Fruit fly (Drosophila melanogaster) whole organism, embryonic: ENCODE data around the gene CG17377.

Experiments
- Abd-B ChIP-seq: fragments of 200-800 bp; sonication (Bioruptor generic); optimal IDR thresholded peaks from 2 replicates; lab custom pipeline; 2018; ENCODE audit warnings: missing biosample characterization, mild to moderate bottlenecking, missing genetic modification characterization, moderate library complexity
- Adf1 ChIP-seq: fragments of 200-800 bp; sonication (Bioruptor generic); IDR thresholded peaks from 2 replicates; pipeline ENCODE4 v1.3.6; 2022; ENCODE audit warnings: missing biosample characterization, missing genetic modification characterization
- CG10543 ChIP-seq: fragments of 200-800 bp; sonication (Bioruptor generic); optimal IDR thresholded peaks from 3 replicates; lab custom pipeline; 2017; ENCODE audit warnings: missing biosample characterization, mild to moderate bottlenecking, missing genetic modification characterization, moderate library complexity
- CG11093 ChIP-seq: fragments of 200-800 bp; sonication (Bioruptor generic); IDR thresholded peaks from 3 replicates; pipeline ENCODE4 v1.3.6; 2022; ENCODE audit warnings: missing biosample characterization, missing genetic modification characterization
- CG11247 ChIP-seq: fragments of 200-800 bp; sonication (Bioruptor generic); IDR thresholded peaks from 2 replicates; pipeline ENCODE4 v1.3.6; 2022; ENCODE audit warnings: missing biosample characterization, missing genetic modification characterization
- CG11696 ChIP-seq: fragments of 200-800 bp; sonication (Bioruptor generic); IDR thresholded peaks from 2 replicates; pipeline ENCODE4 v1.3.6; 2022; ENCODE audit warnings: missing biosample characterization, missing genetic modification characterization
- CG12744 ChIP-seq: fragments of 200-800 bp; sonication (Bioruptor generic); optimal IDR thresholded peaks from 2 replicates; lab custom pipeline; 2016; ENCODE audit warnings: missing biosample characterization, missing genetic modification characterization
- CG15514 ChIP-seq: fragments of 200-800 bp; sonication (Bioruptor generic); optimal IDR thresholded peaks from 3 replicates; lab custom pipeline; 2017; ENCODE audit warnings: missing biosample characterization, missing genetic modification characterization, mild to moderate bottlenecking, moderate library complexity, missing genetic modification reagents
- CG1602 ChIP-seq: fragments of 200-800 bp; sonication (Bioruptor generic); optimal IDR thresholded peaks from 3 replicates; lab custom pipeline; 2016; ENCODE audit warnings: missing biosample characterization, missing genetic modification characterization
- CG31441 ChIP-seq: fragments of 200-800 bp; sonication (Bioruptor generic); IDR thresholded peaks from 2 replicates; pipeline ENCODE4 v1.3.6; 2022; ENCODE audit warnings: missing biosample characterization, missing genetic modification characterization
- CG32772 ChIP-seq: fragments of 200-800 bp; sonication (Bioruptor generic); IDR thresholded peaks from 2 replicates; pipeline ENCODE4 v1.3.6; 2022; ENCODE audit warnings: missing biosample characterization, missing genetic modification characterization
- CG3281 ChIP-seq: fragments of 200-800 bp; sonication (Bioruptor generic); optimal IDR thresholded peaks from 3 replicates; lab custom pipeline; 2017; ENCODE audit warnings: missing biosample characterization, mild to moderate bottlenecking, missing genetic modification characterization
- CG33213 ChIP-seq: fragments of 200-800 bp; sonication (Bioruptor generic); optimal IDR thresholded peaks from 3 replicates; lab custom pipeline; 2016; ENCODE audit warnings: missing biosample characterization, missing genetic modification characterization
- CG7963 ChIP-seq: fragments of 200-800 bp; sonication (Bioruptor generic); IDR thresholded peaks from 3 replicates; pipeline ENCODE4 v1.3.6; 2022; ENCODE audit warnings: missing biosample characterization, missing genetic modification characterization; ENCODE audit not compliant: partially characterized antibody
- CG8089 ChIP-seq: fragments of 200-800 bp; sonication (Bioruptor generic); optimal IDR thresholded peaks from 3 replicates; lab custom pipeline; 2016; ENCODE audit warnings: missing biosample characterization, missing genetic modification characterization
- CG8290 ChIP-seq, 3 experiments: fragments of 200-800 bp; sonication (Bioruptor generic); optimal IDR thresholded peaks; 2 replicates each; lab custom pipeline; 2016 to 2019; ENCODE audit warnings: missing biosample characterization in 3 of 3, missing genetic modification characterization in 3 of 3, mild to moderate bottlenecking in 2 of 3, moderate library complexity in 1 of 3
- D ChIP-seq, 2 experiments: fragments of 200-800 bp in 1 of 2; fragments of >200 bp in 1 of 2; sonication (Bioruptor generic) in 1 of 2; optimal IDR thresholded peaks; 2 replicates in 1 of 2; 3 replicates in 1 of 2; lab custom pipeline; 2017; ENCODE audit warnings: mild to moderate bottlenecking in 1 of 2, missing biosample characterization in 1 of 2, missing genetic modification characterization in 1 of 2, missing genetic modification reagents in 1 of 2
- E2f1 ChIP-seq: fragments of 200-800 bp; sonication (Bioruptor generic); IDR thresholded peaks from 2 replicates; pipeline ENCODE4 v1.3.6; 2022; ENCODE audit warnings: missing biosample characterization, missing genetic modification characterization
- Gug ChIP-seq: fragments of 200-800 bp; sonication (Bioruptor generic); IDR thresholded peaks from 4 replicates; pipeline ENCODE4 v1.3.6; 2022; ENCODE audit warnings: missing biosample characterization, missing genetic modification characterization
- Hsf ChIP-seq: fragments of 200-800 bp; sonication (Bioruptor generic); optimal IDR thresholded peaks from 3 replicates; lab custom pipeline; 2016; ENCODE audit warnings: missing biosample characterization, missing genetic modification characterization
- Med ChIP-seq: fragments of 200-800 bp; sonication (Bioruptor generic); peaks from one replicate; lab custom pipeline; 2016; ENCODE audit warnings: missing biosample characterization, missing genetic modification characterization, mild to moderate bottlenecking, inconsistent platforms, moderate library complexity
- Meics ChIP-seq: fragments of 200-800 bp; sonication (Bioruptor generic); optimal IDR thresholded peaks from 2 replicates; lab custom pipeline; 2017; ENCODE audit warnings: missing biosample characterization, mild to moderate bottlenecking, missing genetic modification characterization
- Pdp1 ChIP-seq, 2 experiments: fragments of 200-800 bp; sonication (Bioruptor generic); optimal IDR thresholded peaks; 3 replicates each; lab custom pipeline; 2016; ENCODE audit warnings: missing biosample characterization in 2 of 2, missing genetic modification characterization in 2 of 2, mild to moderate bottlenecking in 1 of 2, moderate library complexity in 1 of 2
- Ptx1 ChIP-seq: fragments of 200-800 bp; sonication (Bioruptor generic); IDR thresholded peaks from 2 replicates; pipeline ENCODE4 v1.3.6; 2022; ENCODE audit warnings: missing biosample characterization, missing genetic modification characterization
- Ravus ChIP-seq: fragments of 200-800 bp; sonication (Bioruptor generic); IDR thresholded peaks from 2 replicates; pipeline ENCODE4 v1.3.6; 2022; ENCODE audit warnings: missing biosample characterization, missing genetic modification characterization
- Rfx ChIP-seq: fragments of 200-800 bp; sonication (Bioruptor generic); IDR thresholded peaks from 2 replicates; pipeline ENCODE4 v1.3.6; 2022; ENCODE audit warnings: missing biosample characterization, missing genetic modification characterization
- Six4 ChIP-seq: fragments of 200-800 bp; sonication (Bioruptor generic); optimal IDR thresholded peaks from 2 replicates; lab custom pipeline; 2016; ENCODE audit warnings: missing biosample characterization, missing genetic modification characterization
- Spps ChIP-seq: fragments of 200-800 bp; sonication (Bioruptor generic); optimal IDR thresholded peaks from 2 replicates; lab custom pipeline; 2018; ENCODE audit warnings: missing biosample characterization, mild to moderate bottlenecking, missing genetic modification characterization
- Sry-δ ChIP-seq: fragments of 200-800 bp; sonication (Bioruptor generic); optimal IDR thresholded peaks from 2 replicates; lab custom pipeline; 2016; ENCODE audit warnings: missing biosample characterization, missing genetic modification characterization
- aop ChIP-seq: fragments of 200-800 bp; sonication (Bioruptor generic); IDR thresholded peaks from 2 replicates; pipeline ENCODE4 v1.3.6; 2022; ENCODE audit warnings: missing biosample characterization, missing genetic modification characterization
- ato ChIP-seq: fragments of 200-800 bp; sonication (Bioruptor generic); IDR thresholded peaks from 2 replicates; pipeline ENCODE4 v1.3.6; 2022; ENCODE audit warnings: missing biosample characterization, missing genetic modification characterization; ENCODE audit not compliant: partially characterized antibody
- bigmax ChIP-seq: fragments of 200-800 bp; sonication (Bioruptor generic); optimal IDR thresholded peaks from 2 replicates; lab custom pipeline; 2018; ENCODE audit warnings: missing biosample characterization, mild to moderate bottlenecking, missing genetic modification characterization
- bsh ChIP-seq, 2 experiments: fragments of 200-800 bp; sonication (Bioruptor generic); optimal IDR thresholded peaks; 2 replicates each; lab custom pipeline; 2017 to 2018; ENCODE audit warnings: mild to moderate bottlenecking in 2 of 2, missing biosample characterization in 2 of 2, missing genetic modification characterization in 2 of 2, moderate library complexity in 1 of 2
- cato ChIP-seq: fragments of 200-800 bp; sonication (Bioruptor generic); optimal IDR thresholded peaks from 2 replicates; lab custom pipeline; 2016; ENCODE audit warnings: missing biosample characterization, missing genetic modification characterization, borderline replicate concordance
- chinmo ChIP-seq: fragments of 200-800 bp; sonication (Bioruptor generic); IDR thresholded peaks from 4 replicates; pipeline ENCODE4 v1.3.6; 2022; ENCODE audit warnings: missing biosample characterization, missing genetic modification characterization; ENCODE audit not compliant: partially characterized antibody
- cwo ChIP-seq: fragments of 200-800 bp; sonication (Bioruptor generic); optimal IDR thresholded peaks from 3 replicates; lab custom pipeline; 2017; ENCODE audit warnings: missing biosample characterization, missing genetic modification characterization, mild to moderate bottlenecking, moderate library complexity, missing genetic modification reagents
- dpn ChIP-seq, 2 experiments: fragments of 200-800 bp; sonication (Bioruptor generic); optimal IDR thresholded peaks; 3 replicates each; lab custom pipeline; 2016; ENCODE audit warnings: missing biosample characterization in 2 of 2, missing genetic modification characterization in 2 of 2
- gro ChIP-seq: fragments of 200-800 bp; sonication (Bioruptor generic); optimal IDR thresholded peaks from 2 replicates; lab custom pipeline; 2016; ENCODE audit warnings: missing biosample characterization, missing genetic modification characterization
- hbn ChIP-seq: fragments of 200-800 bp; sonication (Bioruptor generic); IDR thresholded peaks from 2 replicates; pipeline ENCODE4 v1.3.6; 2022; ENCODE audit warnings: missing biosample characterization, missing genetic modification characterization; ENCODE audit not compliant: partially characterized antibody
- jumu ChIP-seq: fragments of 200-800 bp; sonication (Bioruptor generic); optimal IDR thresholded peaks from 3 replicates; lab custom pipeline; 2016; ENCODE audit warnings: missing biosample characterization, missing genetic modification characterization
- lola ChIP-seq, 3 experiments: fragments of >200 bp in 2 of 3; fragments of 200-800 bp in 1 of 3; sonication (Bioruptor generic) in 1 of 3; optimal IDR thresholded peaks; 2 replicates each; lab custom pipeline; 2017 to 2019; ENCODE audit warnings: missing biosample characterization in 3 of 3, missing genetic modification characterization in 3 of 3, mild to moderate bottlenecking in 1 of 3, moderate library complexity in 1 of 3
- phol ChIP-seq: fragments of 200-800 bp; sonication (Bioruptor generic); optimal IDR thresholded peaks from 3 replicates; lab custom pipeline; 2018; ENCODE audit warnings: missing biosample characterization, mild to moderate bottlenecking, missing genetic modification characterization, moderate library complexity
- pros ChIP-seq: fragments of 200-800 bp; sonication (Bioruptor generic); optimal IDR thresholded peaks from 3 replicates; lab custom pipeline; 2019; ENCODE audit warnings: missing biosample characterization, mild to moderate bottlenecking, missing genetic modification characterization, moderate library complexity
- run ChIP-seq: fragments of 200-800 bp; sonication (Bioruptor generic); optimal IDR thresholded peaks from 3 replicates; lab custom pipeline; 2018; ENCODE audit warnings: missing biosample characterization, mild to moderate bottlenecking, missing genetic modification characterization
- scrt ChIP-seq: fragments of 200-800 bp; sonication (Bioruptor generic); optimal IDR thresholded peaks from 2 replicates; lab custom pipeline; 2018; ENCODE audit warnings: missing biosample characterization, mild to moderate bottlenecking, missing genetic modification characterization, moderate library complexity
- sim ChIP-seq: fragments of 200-800 bp; sonication (Bioruptor generic); IDR thresholded peaks from 2 replicates; pipeline ENCODE4 v1.3.6; 2022; ENCODE audit warnings: missing biosample characterization, missing genetic modification characterization
- sima ChIP-seq: fragments of 200-800 bp; sonication (Bioruptor generic); optimal IDR thresholded peaks from 2 replicates; lab custom pipeline; 2016; ENCODE audit warnings: missing biosample characterization, missing genetic modification characterization
- sob ChIP-seq: fragments of 200-800 bp; sonication (Bioruptor generic); IDR thresholded peaks from 2 replicates; pipeline ENCODE4 v1.3.6; 2022; ENCODE audit warnings: missing biosample characterization, missing genetic modification characterization
- stwl ChIP-seq: fragments of 200-800 bp; sonication (Bioruptor generic); optimal IDR thresholded peaks from 3 replicates; lab custom pipeline; 2018; ENCODE audit warnings: missing biosample characterization, mild to moderate bottlenecking, missing genetic modification characterization, moderate library complexity

The CG17377 gene

dm6 chr2L:6841349-6841748, 38.7 kb upstream of the CG17377 start (continued):
- peak; percentile 74 for TF ChIP-seq sim (GFP tag; lab: Robert Waterston, UW)
- TF ChIP-seq gro, result no peak
- peak; percentile 69 for TF ChIP-seq CG11093 (GFP tag; lab: Robert Waterston, UW)
- peak; percentile 70 for TF ChIP-seq Ptx1 (GFP tag; lab: Robert Waterston, UW)
- TF ChIP-seq run (tag; lab: Kevin White, UChicago), result peak; percentile 45
- peak; percentile 67 for TF ChIP-seq sob
- TF ChIP-seq CG33213 (GFP tag; lab: Kevin White, UChicago), result peak; percentile 55
- TF ChIP-seq Abd-B (GFP tag; lab: Kevin White, UChicago), result peak; percentile 57
- TF ChIP-seq hbn (GFP tag; lab: Robert Waterston, UW), result no peak
- peak; percentile 24; the same call in 1 of the 2 replicates for TF ChIP-seq CG11247 (GFP tag; lab: Robert Waterston, UW)
- TF ChIP-seq CG10543 (GFP tag; lab: Kevin White, UChicago), result peak; percentile 3
- TF ChIP-seq CG32772, result peak; percentile 77
- peak; percentile 87 for TF ChIP-seq pros
- peak; percentile 62 for TF ChIP-seq Six4
- no peak for TF ChIP-seq aop
- TF ChIP-seq Med, result peak; percentile 92
- peak in 1 of 3 experiments; percentile 91 for TF ChIP-seq lola (GFP tag; optimal IDR thresholded peaks at IDR 0.05; lab: Kevin White, UChicago)
- no peak for TF ChIP-seq CG15514 (GFP tag; lab: Kevin White, UChicago)
- no peak for TF ChIP-seq Ravus (GFP tag; lab: Robert Waterston, UW)
- TF ChIP-seq stwl (tag; lab: Kevin White, UChicago), result no peak
- TF ChIP-seq dpn (GFP tag; optimal IDR thresholded peaks at IDR 0.05; lab: Kevin White, UChicago), result peak; percentile 49 to 67
- TF ChIP-seq ato (GFP tag; lab: Robert Waterston, UW), result no peak
- no peak for TF ChIP-seq sima (GFP tag; lab: Kevin White, UChicago)
- peak in 1 of 2 experiments; percentile 92 for TF ChIP-seq bsh (GFP tag; optimal IDR thresholded peaks at IDR 0.05; lab: Kevin White, UChicago)
- TF ChIP-seq Spps (tag; lab: Kevin White, UChicago), result peak; percentile 72
- peak; percentile 55; the same call in 1 of the 2 replicates for TF ChIP-seq Rfx (GFP tag; lab: Robert Waterston, UW)
- peak; percentile 16 for TF ChIP-seq CG12744 (GFP tag; lab: Kevin White, UChicago)
- peak; percentile 83 for TF ChIP-seq phol (tag; lab: Kevin White, UChicago)
- peak; percentile 22 for TF ChIP-seq cato (GFP tag; lab: Kevin White, UChicago)
- peak; percentile 26 for TF ChIP-seq Meics (GFP tag; lab: Kevin White, UChicago)
- TF ChIP-seq CG11696 (GFP tag; lab: Robert Waterston, UW), result peak; percentile 52; the same call in 1 of the 2 replicates
- no peak for TF ChIP-seq bigmax (GFP tag; lab: Kevin White, UChicago)
- TF ChIP-seq CG1602 (GFP tag; lab: Kevin White, UChicago), result peak; percentile 68
- no peak for TF ChIP-seq chinmo (GFP tag; lab: Robert Waterston, UW)
- TF ChIP-seq Pdp1 (GFP tag; optimal IDR thresholded peaks at IDR 0.05; lab: Kevin White, UChicago), result peak in 1 of 2 experiments; percentile 61
- TF ChIP-seq cwo, result no peak
- peak; percentile 77 for TF ChIP-seq jumu (GFP tag; lab: Kevin White, UChicago)
- peak; percentile 76 for TF ChIP-seq CG31441 (GFP tag; lab: Robert Waterston, UW)
- TF ChIP-seq CG3281 (GFP tag; lab: Kevin White, UChicago), result no peak
- TF ChIP-seq D (optimal IDR thresholded peaks at IDR 0.05; lab: Kevin White, UChicago), result no peak
- TF ChIP-seq D (GFP tag; optimal IDR thresholded peaks at IDR 0.05; lab: Kevin White, UChicago), result peak; percentile 93
- peak; percentile 65 for TF ChIP-seq E2f1 (GFP tag; lab: Robert Waterston, UW)
- peak; percentile 70 for TF ChIP-seq Hsf (GFP tag; lab: Kevin White, UChicago)
- no peak for TF ChIP-seq Adf1 (GFP tag; lab: Robert Waterston, UW)
- peak; percentile 54 for TF ChIP-seq CG8290 (GFP tag; optimal IDR thresholded peaks at IDR 0.05; lab: Kevin White, UChicago)
- peak in 1 of 2 experiments; percentile 60 for TF ChIP-seq CG8290 (tag; optimal IDR thresholded peaks at IDR 0.05; lab: Kevin White, UChicago)
- TF ChIP-seq CG8089 (GFP tag; lab: Kevin White, UChicago), result peak; percentile 69
- peak; percentile 44 for TF ChIP-seq scrt
- no peak for TF ChIP-seq CG7963 (GFP tag; lab: Robert Waterston, UW)
- TF ChIP-seq Sry-δ, result peak; percentile 33
- TF ChIP-seq Gug (GFP tag; lab: Robert Waterston, UW), result peak; percentile 60; the same call in 2 of the 4 replicates
